Fruit fly (Drosophila melanogaster) whole organism, embryonic: ENCODE measurements around the gene Prosbeta6.

Experiments
- Atf3 ChIP-seq: fragments of 200-800 bp; sonication (Bioruptor generic); optimal IDR thresholded peaks from 3 replicates; lab custom pipeline; 2016; ENCODE audit warnings: missing biosample characterization, missing genetic modification characterization
- B-H2 ChIP-seq: fragments of 200-800 bp; sonication (Bioruptor generic); optimal IDR thresholded peaks from 2 replicates; lab custom pipeline; 2018; ENCODE audit warnings: missing biosample characterization, mild to moderate bottlenecking, missing genetic modification characterization
- CG10462 ChIP-seq: fragments of 200-800 bp; sonication (Bioruptor generic); optimal IDR thresholded peaks from 2 replicates; lab custom pipeline; 2016; ENCODE audit warnings: missing biosample characterization, missing genetic modification characterization
- CG11723 ChIP-seq: fragments of 200-800 bp; sonication (Bioruptor generic); optimal IDR thresholded peaks from 2 replicates; lab custom pipeline; 2017; ENCODE audit warnings: missing biosample characterization, mild to moderate bottlenecking, missing genetic modification characterization
- CG16813 ChIP-seq: fragments of 200-800 bp; sonication (Bioruptor generic); IDR thresholded peaks from 3 replicates; pipeline ENCODE4 v1.3.6; 2022; ENCODE audit warnings: missing biosample characterization, missing genetic modification characterization; ENCODE audit not compliant: partially characterized antibody
- CG17186 ChIP-seq: fragments of 200-800 bp; sonication (Bioruptor generic); optimal IDR thresholded peaks from 3 replicates; lab custom pipeline; 2017; ENCODE audit warnings: missing biosample characterization, missing genetic modification reagents, missing genetic modification characterization
- CG17612 ChIP-seq: fragments of 200-800 bp; sonication (Bioruptor generic); IDR thresholded peaks from 2 replicates; pipeline ENCODE4 v1.3.6; 2022; ENCODE audit warnings: missing biosample characterization, missing genetic modification characterization
- CG18619 ChIP-seq: fragments of 200-800 bp; sonication (Bioruptor generic); optimal IDR thresholded peaks from 3 replicates; lab custom pipeline; 2017; ENCODE audit warnings: missing biosample characterization, mild to moderate bottlenecking, missing genetic modification characterization
- CG2129 ChIP-seq: fragments of 200-800 bp; sonication (Bioruptor generic); IDR thresholded peaks from 2 replicates; pipeline ENCODE4 v1.3.6; 2022; ENCODE audit warnings: missing biosample characterization, missing genetic modification characterization; ENCODE audit not compliant: partially characterized antibody
- CG2712 ChIP-seq: fragments of 200-800 bp; optimal IDR thresholded peaks from 3 replicates; lab custom pipeline; 2019; ENCODE audit warnings: missing biosample characterization, mild to moderate bottlenecking, missing genetic modification characterization, moderate library complexity
- CG30403 ChIP-seq: fragments of 200-800 bp; sonication (Bioruptor generic); optimal IDR thresholded peaks from 3 replicates; lab custom pipeline; 2016; ENCODE audit warnings: missing biosample characterization, missing genetic modification characterization
- CG34422 ChIP-seq: fragments of 200-800 bp; sonication (Bioruptor generic); IDR thresholded peaks from 3 replicates; pipeline ENCODE4 v1.3.6; 2022; ENCODE audit warnings: missing biosample characterization, missing genetic modification characterization
- CG43689 ChIP-seq: fragments of 200-800 bp; sonication (Bioruptor generic); IDR thresholded peaks from 2 replicates; pipeline ENCODE4 v1.3.6; 2022; ENCODE audit warnings: missing biosample characterization, missing genetic modification characterization
- CG6683 ChIP-seq: fragments of 200-800 bp; sonication (Bioruptor generic); optimal IDR thresholded peaks from 2 replicates; lab custom pipeline; 2017; ENCODE audit warnings: missing biosample characterization, mild to moderate bottlenecking, missing genetic modification characterization, missing genetic modification reagents
- CG6813 ChIP-seq: fragments of 200-800 bp; sonication (Bioruptor generic); optimal IDR thresholded peaks from 2 replicates; lab custom pipeline; 2017; ENCODE audit warnings: missing biosample characterization, missing genetic modification characterization, mild to moderate bottlenecking, moderate library complexity, missing genetic modification reagents
- CG7745 ChIP-seq: fragments of 200-800 bp; sonication (Bioruptor generic); optimal IDR thresholded peaks from 2 replicates; lab custom pipeline; 2018; ENCODE audit warnings: missing biosample characterization, mild to moderate bottlenecking, missing genetic modification characterization, moderate library complexity
- CG9609 ChIP-seq: fragments of 200-800 bp; sonication (Bioruptor generic); optimal IDR thresholded peaks from 3 replicates; lab custom pipeline; 2016; ENCODE audit warnings: missing biosample characterization, missing genetic modification characterization
- D ChIP-seq, 2 experiments: fragments of 200-800 bp in 1 of 2; fragments of >200 bp in 1 of 2; sonication (Bioruptor generic) in 1 of 2; optimal IDR thresholded peaks; 2 replicates in 1 of 2; 3 replicates in 1 of 2; lab custom pipeline; 2017; ENCODE audit warnings: mild to moderate bottlenecking in 1 of 2, missing biosample characterization in 1 of 2, missing genetic modification characterization in 1 of 2, missing genetic modification reagents in 1 of 2
- Drgx ChIP-seq: fragments of 200-800 bp; sonication (Bioruptor generic); IDR thresholded peaks from 2 replicates; pipeline ENCODE4 v1.3.6; 2022; ENCODE audit warnings: missing biosample characterization, missing genetic modification characterization
- E2f2 ChIP-seq: fragments of 200-800 bp; sonication (Bioruptor generic); IDR thresholded peaks from 2 replicates; pipeline ENCODE4 v1.3.6; 2022; ENCODE audit warnings: missing biosample characterization, missing genetic modification characterization
- Elba2 ChIP-seq: fragments of 200-800 bp; sonication (Bioruptor generic); optimal IDR thresholded peaks from 3 replicates; lab custom pipeline; 2016; ENCODE audit warnings: missing biosample characterization, missing genetic modification characterization
- HHEX ChIP-seq: fragments of 200-800 bp; sonication (Bioruptor generic); optimal IDR thresholded peaks from 3 replicates; lab custom pipeline; 2017; ENCODE audit warnings: missing biosample characterization, mild to moderate bottlenecking, missing genetic modification characterization, missing genetic modification reagents
- HLH4C ChIP-seq: fragments of 200-800 bp; sonication (Bioruptor generic); IDR thresholded peaks from 3 replicates; pipeline ENCODE4 v1.3.6; 2022; ENCODE audit warnings: missing biosample characterization, missing genetic modification characterization; ENCODE audit not compliant: partially characterized antibody
- HmgD ChIP-seq: fragments of 200-800 bp; sonication (Bioruptor generic); optimal IDR thresholded peaks from 3 replicates; lab custom pipeline; 2016; ENCODE audit warnings: missing biosample characterization, missing genetic modification characterization
- Opbp ChIP-seq: fragments of 200-800 bp; sonication (Bioruptor generic); IDR thresholded peaks from 3 replicates; pipeline ENCODE4 v1.3.6; 2022; ENCODE audit warnings: missing biosample characterization, missing genetic modification characterization; ENCODE audit not compliant: partially characterized antibody
- Pdp1 ChIP-seq, 2 experiments: fragments of 200-800 bp; sonication (Bioruptor generic); optimal IDR thresholded peaks; 3 replicates each; lab custom pipeline; 2016; ENCODE audit warnings: missing biosample characterization in 2 of 2, missing genetic modification characterization in 2 of 2, mild to moderate bottlenecking in 1 of 2, moderate library complexity in 1 of 2
- Tbp ChIP-seq: fragments of >200 bp; optimal IDR thresholded peaks from 2 replicates; lab custom pipeline; 2018; ENCODE audit warnings: missing biosample characterization, missing genetic modification characterization
- Xrp1 ChIP-seq: fragments of 200-800 bp; sonication (Bioruptor generic); IDR thresholded peaks from 2 replicates; pipeline ENCODE4 v1.3.6; 2022; ENCODE audit warnings: missing biosample characterization, missing genetic modification characterization
- abd-A ChIP-seq: fragments of 200-800 bp; sonication (Bioruptor generic); optimal IDR thresholded peaks from 3 replicates; lab custom pipeline; 2019; ENCODE audit warnings: missing biosample characterization, mild to moderate bottlenecking, missing genetic modification characterization, moderate library complexity
- ac ChIP-seq: fragments of 200-800 bp; sonication (Bioruptor generic); optimal IDR thresholded peaks from 3 replicates; lab custom pipeline; 2017; ENCODE audit warnings: missing biosample characterization, mild to moderate bottlenecking, missing genetic modification characterization
- al ChIP-seq: fragments of 200-800 bp; sonication (Bioruptor generic); IDR thresholded peaks from 2 replicates; pipeline ENCODE4 v1.3.6; 2022; ENCODE audit warnings: missing biosample characterization, missing genetic modification characterization
- bowl ChIP-seq: fragments of 200-800 bp; sonication (Bioruptor generic); IDR thresholded peaks from 2 replicates; pipeline ENCODE4 v1.3.6; 2022; ENCODE audit warnings: missing biosample characterization, missing genetic modification characterization
- caup ChIP-seq: fragments of 200-800 bp; sonication (Bioruptor generic); optimal IDR thresholded peaks from 3 replicates; lab custom pipeline; 2017; ENCODE audit warnings: missing biosample characterization, mild to moderate bottlenecking, missing genetic modification characterization, moderate library complexity; ENCODE audit not compliant: severe bottlenecking
- croc ChIP-seq: fragments of 200-800 bp; sonication (Bioruptor generic); conservative IDR thresholded peaks from 3 replicates; pipeline ENCODE4 v1.3.6; 2022; ENCODE audit warnings: missing biosample characterization, missing genetic modification characterization
- dysf ChIP-seq: fragments of 200-800 bp; sonication (Bioruptor generic); IDR thresholded peaks from 3 replicates; pipeline ENCODE4 v1.3.6; 2022; ENCODE audit warnings: missing biosample characterization, missing genetic modification characterization
- ems ChIP-seq: fragments of 200-800 bp; sonication (Bioruptor generic); optimal IDR thresholded peaks from 3 replicates; lab custom pipeline; 2016; ENCODE audit warnings: missing biosample characterization, missing genetic modification characterization
- en ChIP-seq: fragments of 200-800 bp; sonication (Bioruptor generic); optimal IDR thresholded peaks from 2 replicates; lab custom pipeline; 2016; ENCODE audit warnings: missing biosample characterization, missing genetic modification characterization
- gce ChIP-seq: fragments of 200-800 bp; sonication (Bioruptor generic); IDR thresholded peaks from 3 replicates; pipeline ENCODE4 v1.3.6; 2022; ENCODE audit warnings: missing biosample characterization, missing genetic modification characterization
- h ChIP-seq: fragments of >200 bp; optimal IDR thresholded peaks from 2 replicates; lab custom pipeline; 2017
- klu ChIP-seq: fragments of 200-800 bp; sonication (Bioruptor generic); IDR thresholded peaks from 2 replicates; pipeline ENCODE4 v1.3.6; 2022; ENCODE audit warnings: missing biosample characterization, missing genetic modification characterization
- lab ChIP-seq: fragments of 200-800 bp; sonication (Bioruptor generic); optimal IDR thresholded peaks from 3 replicates; lab custom pipeline; 2017; ENCODE audit warnings: missing biosample characterization, missing genetic modification characterization, mild to moderate bottlenecking, moderate library complexity, missing genetic modification reagents
- pfk ChIP-seq: fragments of 200-800 bp; sonication (Bioruptor generic); optimal IDR thresholded peaks from 2 replicates; lab custom pipeline; 2018; ENCODE audit warnings: missing biosample characterization, mild to moderate bottlenecking, missing genetic modification characterization, moderate library complexity
- phol ChIP-seq: fragments of 200-800 bp; sonication (Bioruptor generic); optimal IDR thresholded peaks from 3 replicates; lab custom pipeline; 2018; ENCODE audit warnings: missing biosample characterization, mild to moderate bottlenecking, missing genetic modification characterization, moderate library complexity
- pnt ChIP-seq: fragments of 200-800 bp; sonication (Bioruptor generic); optimal IDR thresholded peaks from 3 replicates; lab custom pipeline; 2016; ENCODE audit warnings: missing biosample characterization, missing genetic modification characterization
- run ChIP-seq: fragments of 200-800 bp; sonication (Bioruptor generic); optimal IDR thresholded peaks from 3 replicates; lab custom pipeline; 2018; ENCODE audit warnings: missing biosample characterization, mild to moderate bottlenecking, missing genetic modification characterization
- slou ChIP-seq: fragments of 200-800 bp; sonication (Bioruptor generic); optimal IDR thresholded peaks from 3 replicates; lab custom pipeline; 2016; ENCODE audit warnings: missing biosample characterization, missing genetic modification characterization
- sqz ChIP-seq: fragments of 200-800 bp; sonication (Bioruptor generic); optimal IDR thresholded peaks from 3 replicates; lab custom pipeline; 2018; ENCODE audit warnings: missing biosample characterization, mild to moderate bottlenecking, missing genetic modification characterization
- sr ChIP-seq: fragments of 200-800 bp; sonication (Bioruptor generic); IDR thresholded peaks from 3 replicates; pipeline ENCODE4 v1.3.6; 2022; ENCODE audit warnings: missing biosample characterization, missing genetic modification characterization
- sug ChIP-seq: fragments of 200-800 bp; optimal IDR thresholded peaks from 2 replicates; lab custom pipeline; 2019; ENCODE audit warnings: missing biosample characterization, mild to moderate bottlenecking, missing genetic modification characterization, moderate library complexity

The Prosbeta6 gene

dm6 chr3L:16582678-16583315 lies 27.4 kb downstream of the Prosbeta6 start, which contains the start of gene Rpn12 (continued):
- TF ChIP-seq B-H2 (peak; percentile 34), HHEX (GFP tag; lab: Kevin White, UChicago) (no peak), ac (GFP tag; lab: Kevin White, UChicago) (no peak), CG2712 (tag; lab: Kevin White, UChicago) (peak; percentile 43), CG34422 (GFP tag; lab: Robert Waterston, UW) (no peak), Opbp (peak; percentile 78; the same call in 2 of the 3 replicates), Atf3 (no peak), E2f2 (GFP tag; lab: Robert Waterston, UW) (peak; percentile 40; the same call in 1 of the 2 replicates), gce (GFP tag; lab: Robert Waterston, UW) (no peak; the same call in 2 of the 3 replicates), CG7745 (tag; lab: Kevin White, UChicago) (no peak), HmgD (GFP tag; lab: Kevin White, UChicago) (no peak), D (optimal IDR thresholded peaks at IDR 0.05; lab: Kevin White, UChicago) (no peak), D (GFP tag; optimal IDR thresholded peaks at IDR 0.05; lab: Kevin White, UChicago) (no peak), al (GFP tag; lab: Robert Waterston, UW) (peak; percentile 15; the same call in 1 of the 2 replicates), pnt (GFP tag; lab: Kevin White, UChicago) (no peak), CG17186 (GFP tag; lab: Kevin White, UChicago) (no peak), dysf (no peak), run (tag; lab: Kevin White, UChicago) (no peak), sr (GFP tag; lab: Robert Waterston, UW) (no peak), caup (GFP tag; lab: Kevin White, UChicago) (no peak), phol (tag; lab: Kevin White, UChicago) (peak; percentile 44), croc (GFP tag; lab: Robert Waterston, UW) (no peak), CG2129 (peak; percentile 72; the same call in 1 of the 2 replicates), lab (GFP tag; lab: Kevin White, UChicago) (no peak), Xrp1 (GFP tag; lab: Robert Waterston, UW) (peak; percentile 39; the same call in 1 of the 2 replicates), CG43689 (GFP tag; lab: Robert Waterston, UW) (no peak), CG10462 (no peak), Elba2 (no peak), CG9609 (GFP tag; lab: Kevin White, UChicago) (no peak), CG6813 (GFP tag; lab: Kevin White, UChicago) (no peak), CG6683 (GFP tag; lab: Kevin White, UChicago) (no peak), abd-A (tag; lab: Kevin White, UChicago) (no peak), klu (GFP tag; lab: Robert Waterston, UW) (no peak), bowl (no peak), HLH4C (GFP tag; lab: Robert Waterston, UW) (peak; percentile 89), CG11723 (GFP tag; lab: Kevin White, UChicago) (no peak), en (GFP tag; lab: Kevin White, UChicago) (no peak), sqz (GFP tag; lab: Kevin White, UChicago) (no peak), CG17612 (no peak), CG16813 (GFP tag; lab: Robert Waterston, UW) (peak; percentile 83), CG18619 (no peak), CG30403 (GFP tag; lab: Kevin White, UChicago) (peak; percentile 43), h (lab: Kevin White, UChicago) (no peak), Tbp (no peak), Pdp1 (GFP tag; optimal IDR thresholded peaks at IDR 0.05; lab: Kevin White, UChicago) (peak; percentile 9 to 26), pfk (no peak), sug (tag; lab: Kevin White, UChicago) (peak; percentile 38), ems (GFP tag; lab: Kevin White, UChicago) (no peak), slou (GFP tag; lab: Kevin White, UChicago) (no peak), Drgx (GFP tag; lab: Robert Waterston, UW) (no peak)
